Fruit fly (Drosophila melanogaster) whole organism, wandering third instar larva: Measurements from ENCODE around the gene CG7907.

Experiments
- Abd-B ChIP-seq: fragments of >200 bp; optimal IDR thresholded peaks from 2 replicates; lab custom pipeline; 2017; ENCODE audit warnings: missing biosample characterization, missing genetic modification characterization
- CG32264 ChIP-seq: fragments of 200-800 bp; sonication (Bioruptor generic); optimal IDR thresholded peaks from 2 replicates; lab custom pipeline; 2016; ENCODE audit warnings: missing biosample characterization, missing genetic modification characterization
- CG9705 ChIP-seq: fragments of 200-800 bp; sonication (Bioruptor generic); optimal IDR thresholded peaks from 2 replicates; lab custom pipeline; 2018; ENCODE audit warnings: missing biosample characterization, mild to moderate bottlenecking, missing genetic modification characterization
- CrebA ChIP-seq: fragments of 200-800 bp; sonication (Bioruptor generic); optimal IDR thresholded peaks from 2 replicates; lab custom pipeline; 2016; ENCODE audit warnings: missing biosample characterization, mild to moderate bottlenecking, missing genetic modification characterization, borderline replicate concordance
- GATAd ChIP-seq: sonication (Bioruptor generic); optimal IDR thresholded peaks from 2 replicates; lab custom pipeline; 2016; ENCODE audit warnings: missing biosample characterization, missing genetic modification characterization
- HLH106 ChIP-seq: fragments of 200-800 bp; optimal IDR thresholded peaks from 3 replicates; lab custom pipeline; 2019; ENCODE audit warnings: missing biosample characterization, mild to moderate bottlenecking, missing genetic modification characterization, moderate library complexity
- Hnf4 ChIP-seq: fragments of 200-800 bp; sonication (Bioruptor generic); optimal IDR thresholded peaks from 2 replicates; lab custom pipeline; 2016; ENCODE audit warnings: missing biosample characterization, mild to moderate bottlenecking, missing genetic modification characterization
- Hr83 ChIP-seq: fragments of 200-300 bp; sonication (Bioruptor generic); optimal IDR thresholded peaks from 2 replicates; lab custom pipeline; 2016; ENCODE audit warnings: missing biosample characterization, mild to moderate bottlenecking, missing genetic modification characterization, moderate library complexity; ENCODE audit not compliant: poor library complexity, severe bottlenecking
- Jra ChIP-seq: sonication (Bioruptor generic); optimal IDR thresholded peaks from 2 replicates; lab custom pipeline; 2016; ENCODE audit warnings: missing biosample characterization, missing genetic modification characterization
- Mio ChIP-seq: sonication (Bioruptor generic); optimal IDR thresholded peaks from 2 replicates; lab custom pipeline; 2016; ENCODE audit warnings: missing biosample characterization, missing genetic modification characterization
- Myc ChIP-seq: fragments of >200 bp; optimal IDR thresholded peaks from 2 replicates; lab custom pipeline; 2017
- N ChIP-seq: fragments of >200 bp; optimal IDR thresholded peaks from 2 replicates; lab custom pipeline; 2018; ENCODE audit warnings: missing biosample characterization, missing external identifiers, missing genetic modification characterization
- OdsH ChIP-seq: fragments of 200-800 bp; sonication (Bioruptor generic); optimal IDR thresholded peaks from 2 replicates; lab custom pipeline; 2016; ENCODE audit warnings: missing biosample characterization, mild to moderate bottlenecking, missing genetic modification characterization
- Rel ChIP-seq, 2 experiments: fragments of 200-800 bp; sonication (Bioruptor generic) in 1 of 2; optimal IDR thresholded peaks; 2 replicates in 1 of 2; 3 replicates in 1 of 2; lab custom pipeline; 2016 to 2019; ENCODE audit warnings: mild to moderate bottlenecking in 2 of 2, missing biosample characterization in 2 of 2, missing genetic modification characterization in 2 of 2, moderate library complexity in 1 of 2
- Sp1 ChIP-seq: fragments of 200-800 bp; sonication (Bioruptor generic); optimal IDR thresholded peaks from 3 replicates; lab custom pipeline; 2019; ENCODE audit warnings: missing biosample characterization, mild to moderate bottlenecking, missing genetic modification characterization, moderate library complexity
- Vsx2 ChIP-seq: fragments of 200-300, 225-300 bp; sonication (Bioruptor generic); optimal IDR thresholded peaks from 2 replicates; lab custom pipeline; 2018; ENCODE audit warnings: missing biosample characterization, missing genetic modification characterization; ENCODE audit not compliant: partially characterized antibody
- br ChIP-seq: fragments of 200-800 bp; sonication (Bioruptor generic); optimal IDR thresholded peaks from 2 replicates; lab custom pipeline; 2016; ENCODE audit warnings: missing biosample characterization, missing genetic modification characterization
- brk ChIP-seq: fragments of 200-800 bp; sonication (Bioruptor generic); optimal IDR thresholded peaks from 2 replicates; lab custom pipeline; 2016; ENCODE audit warnings: missing biosample characterization, mild to moderate bottlenecking, missing genetic modification characterization
- dl ChIP-seq, 2 experiments: fragments of 175-275, 200-275 bp in 1 of 2; fragments of 200-275 bp in 1 of 2; sonication (Bioruptor generic); optimal IDR thresholded peaks; lab custom pipeline; 2018; ENCODE audit warnings: mild to moderate bottlenecking in 2 of 2, missing biosample characterization in 2 of 2, missing genetic modification characterization in 2 of 2, moderate library complexity in 2 of 2; ENCODE audit not compliant: partially characterized antibody in 2 of 2, insufficient read depth in 1 of 2
- dmrt93B ChIP-seq: fragments of 200-800 bp; sonication (Bioruptor generic); optimal IDR thresholded peaks from 2 replicates; lab custom pipeline; 2018; ENCODE audit warnings: missing biosample characterization, mild to moderate bottlenecking, missing genetic modification characterization
- dsf ChIP-seq: sonication (Bioruptor generic); optimal IDR thresholded peaks from 2 replicates; lab custom pipeline; 2016; ENCODE audit warnings: missing biosample characterization, missing genetic modification characterization, borderline replicate concordance
- ey ChIP-seq: fragments of 200-800 bp; sonication (Bioruptor generic); optimal IDR thresholded peaks from 2 replicates; lab custom pipeline; 2016; ENCODE audit warnings: missing biosample characterization, missing genetic modification characterization
- foxo ChIP-seq, 2 experiments: fragments of 200-800 bp; sonication (Bioruptor generic); optimal IDR thresholded peaks; 2 replicates in 1 of 2; 3 replicates in 1 of 2; lab custom pipeline; 2016 to 2017; ENCODE audit warnings: missing biosample characterization in 2 of 2, missing genetic modification characterization in 2 of 2
- fru ChIP-seq: fragments of 200-800 bp; sonication (Bioruptor generic); optimal IDR thresholded peaks from 3 replicates; lab custom pipeline; 2016; ENCODE audit warnings: missing biosample characterization, mild to moderate bottlenecking, missing genetic modification characterization
- h ChIP-seq: fragments of 200-800 bp; sonication (Bioruptor generic); optimal IDR thresholded peaks from 3 replicates; lab custom pipeline; 2016; ENCODE audit warnings: missing biosample characterization, mild to moderate bottlenecking, missing genetic modification characterization
- jim ChIP-seq: fragments of 175-275, 200-325 bp; sonication (Bioruptor generic); optimal IDR thresholded peaks from 2 replicates; lab custom pipeline; 2016; ENCODE audit warnings: missing biosample characterization, mild to moderate bottlenecking, missing genetic modification characterization
- lola ChIP-seq: fragments of >200 bp; optimal IDR thresholded peaks from 2 replicates; lab custom pipeline; 2017; ENCODE audit warnings: missing biosample characterization, missing genetic modification characterization
- pan ChIP-seq: fragments of >200 bp; optimal IDR thresholded peaks from 2 replicates; lab custom pipeline; 2017
- psq ChIP-seq: fragments of 200-800 bp; sonication (Bioruptor generic); optimal IDR thresholded peaks from 3 replicates; lab custom pipeline; 2017; ENCODE audit warnings: missing biosample characterization, mild to moderate bottlenecking, missing genetic modification characterization, moderate library complexity
- rgr ChIP-seq: fragments of 200-800 bp; sonication (Bioruptor generic); optimal IDR thresholded peaks from 3 replicates; lab custom pipeline; 2016; ENCODE audit warnings: missing biosample characterization, mild to moderate bottlenecking, missing genetic modification characterization
- sage ChIP-seq: fragments of 200-800 bp; sonication (Bioruptor generic); optimal IDR thresholded peaks from 2 replicates; lab custom pipeline; 2016; ENCODE audit warnings: missing biosample characterization, mild to moderate bottlenecking, missing genetic modification characterization
- sv ChIP-seq: fragments of 200-800 bp; sonication (Bioruptor generic); optimal IDR thresholded peaks from 3 replicates; lab custom pipeline; 2016; ENCODE audit warnings: missing biosample characterization, missing genetic modification characterization
- tai ChIP-seq: sonication (Bioruptor generic); optimal IDR thresholded peaks from 2 replicates; lab custom pipeline; 2016; ENCODE audit warnings: missing biosample characterization, missing genetic modification characterization
- usp ChIP-seq: fragments of >200 bp; optimal IDR thresholded peaks from 2 replicates; lab custom pipeline; 2017; ENCODE audit warnings: missing biosample characterization, missing genetic modification characterization
- woc ChIP-seq: sonication (Bioruptor generic); optimal IDR thresholded peaks from 2 replicates; lab custom pipeline; 2016; ENCODE audit warnings: missing biosample characterization, mild to moderate bottlenecking, missing genetic modification characterization

The CG7907 gene

dm6 chr3R:21378595-21378994, 24.9 kb upstream of the CG7907 start, which contains the start of gene tin:
TSS of gene tin (plus strand) at chr3R:21378977.
- TF ChIP-seq br (GFP tag; lab: Kevin White, UChicago): peak; percentile 85
- TF ChIP-seq brk (GFP tag; lab: Kevin White, UChicago): peak; percentile 94
- TF ChIP-seq rgr (GFP tag; lab: Kevin White, UChicago): peak; percentile 96
- TF ChIP-seq GATAd (GFP tag; lab: Kevin White, UChicago): peak; percentile 18
- peak; percentile 81 for TF ChIP-seq tai (GFP tag; lab: Kevin White, UChicago)
- peak; percentile 86 for TF ChIP-seq sv (GFP tag; lab: Kevin White, UChicago)
- TF ChIP-seq dsf (GFP tag; lab: Kevin White, UChicago): peak; percentile 77
- TF ChIP-seq OdsH (GFP tag; lab: Kevin White, UChicago): peak; percentile 96
- TF ChIP-seq HLH106 (tag; lab: Kevin White, UChicago): peak; percentile 98
- TF ChIP-seq Vsx2 (GFP tag; lab: Kevin White, UChicago): no peak
- TF ChIP-seq usp (GFP tag; lab: Kevin White, UChicago): no peak
- peak; percentile 98 for TF ChIP-seq Sp1 (GFP tag; lab: Kevin White, UChicago)
- peak; percentile 90 for TF ChIP-seq Rel (GFP tag; optimal IDR thresholded peaks at IDR 0.05; lab: Kevin White, UChicago)
- peak; percentile 84 for TF ChIP-seq Rel (tag; optimal IDR thresholded peaks at IDR 0.05; lab: Kevin White, UChicago)
- no peak for TF ChIP-seq jim
- TF ChIP-seq CG9705 (GFP tag; lab: Kevin White, UChicago): peak; percentile 93
- peak; percentile 91 for TF ChIP-seq Hnf4
- TF ChIP-seq fru (GFP tag; lab: Kevin White, UChicago): peak; percentile 87
- peak; percentile 95 for TF ChIP-seq h
- TF ChIP-seq CrebA (GFP tag; lab: Kevin White, UChicago): peak; percentile 81
- TF ChIP-seq pan (lab: Kevin White, UChicago): no peak
- peak; percentile 83 for TF ChIP-seq dmrt93B (GFP tag; lab: Kevin White, UChicago)
- peak; percentile 70 for TF ChIP-seq Jra
- TF ChIP-seq woc (GFP tag; lab: Kevin White, UChicago): peak; percentile 73
- no peak for TF ChIP-seq dl (GFP tag; optimal IDR thresholded peaks at IDR 0.05; lab: Kevin White, UChicago; ENCODE audit: insufficient read depth in 1 of 2, partially characterized antibody in 2 of 2)
- peak; percentile 32 for TF ChIP-seq Mio
- TF ChIP-seq CG32264: peak; percentile 33
- peak in 1 of 2 experiments; percentile 97 for TF ChIP-seq foxo (GFP tag; optimal IDR thresholded peaks at IDR 0.05; lab: Kevin White, UChicago)
- peak; percentile 27 for TF ChIP-seq Hr83 (GFP tag; lab: Kevin White, UChicago)
- peak; percentile 93 for TF ChIP-seq psq
- peak; percentile 86 for TF ChIP-seq ey (GFP tag; lab: Kevin White, UChicago)
- peak; percentile 93 for TF ChIP-seq sage (GFP tag; lab: Kevin White, UChicago)
- TF ChIP-seq lola (GFP tag; lab: Kevin White, UChicago): no peak
- no peak for TF ChIP-seq Abd-B (GFP tag; lab: Kevin White, UChicago)

dm6 chr3R:21379927-21380326, 23.6 kb upstream of the CG7907 start:
- TF ChIP-seq ey (GFP tag; lab: Kevin White, UChicago) (no peak), dl (GFP tag; optimal IDR thresholded peaks at IDR 0.05; lab: Kevin White, UChicago; ENCODE audit: insufficient read depth in 1 of 2, partially characterized antibody in 2 of 2) (no peak), GATAd (GFP tag; lab: Kevin White, UChicago) (no peak)

dm6 chr3R:21386132-21386531, 17.4 kb upstream of the CG7907 start:
- peak; percentile 44 for TF ChIP-seq Myc
- no peak for TF ChIP-seq woc (GFP tag; lab: Kevin White, UChicago)

dm6 chr3R:21387356-21387980, 16.1 kb upstream of the CG7907 start:
- no peak for TF ChIP-seq HLH106 (tag; lab: Kevin White, UChicago)
- TF ChIP-seq Rel (GFP tag; optimal IDR thresholded peaks at IDR 0.05; lab: Kevin White, UChicago): no peak
- no peak for TF ChIP-seq Rel (tag; optimal IDR thresholded peaks at IDR 0.05; lab: Kevin White, UChicago)
- no peak for TF ChIP-seq dmrt93B (GFP tag; lab: Kevin White, UChicago)
- TF ChIP-seq woc (GFP tag; lab: Kevin White, UChicago): no peak
- no peak for TF ChIP-seq N
